Worm (Caenorhabditis elegans) whole organism, L3 larva: ENCODE data around the gene F32G8.2.

Experiments used
- ceh-28 ChIP-seq: fragments of 150-350 bp; optimal IDR thresholded peaks from 2 replicates; lab custom pipeline; 2014; ENCODE audit warnings: missing biosample characterization, missing genetic modification reagents, missing genetic modification characterization
- eor-1 ChIP-seq, 2 experiments: fragments of 150-350 bp; optimal IDR thresholded peaks; 2 replicates each; lab custom pipeline; 2014 to 2018; ENCODE audit warnings: missing biosample characterization in 2 of 2, missing genetic modification characterization in 2 of 2
- fkh-2 ChIP-seq: fragments of 150-350 bp; optimal IDR thresholded peaks from 2 replicates; lab custom pipeline; 2014; ENCODE audit warnings: missing biosample characterization, missing genetic modification reagents, missing genetic modification characterization
- nhr-12 ChIP-seq: fragments of 150-350 bp; optimal IDR thresholded peaks from 2 replicates; lab custom pipeline; 2014; ENCODE audit warnings: missing biosample characterization, missing genetic modification characterization
- nhr-237 ChIP-seq: fragments of 150-350 bp; optimal IDR thresholded peaks from 2 replicates; lab custom pipeline; 2014; ENCODE audit warnings: missing biosample characterization, missing genetic modification characterization
- pha-4 ChIP-seq: fragments of 150-350 bp; optimal IDR thresholded peaks from 2 replicates; lab custom pipeline; 2014; ENCODE audit warnings: missing biosample characterization, missing genetic modification reagents, missing genetic modification characterization
- pqm-1 ChIP-seq: fragments of 150-350 bp; optimal IDR thresholded peaks from 2 replicates; lab custom pipeline; 2017; ENCODE audit warnings: missing biosample characterization, missing genetic modification characterization, inconsistent platforms

- TF ChIP-seq pha-4 (tag; lab: Kevin White, UChicago) (no peak), eor-1 (tag; optimal IDR thresholded peaks at IDR 0.05; lab: Kevin White, UChicago) (no peak), pqm-1 (tag; lab: Kevin White, UChicago) (no peak), ceh-28 (tag; lab: Kevin White, UChicago) (no peak), nhr-12 (tag; lab: Kevin White, UChicago) (no peak), fkh-2 (tag; lab: Kevin White, UChicago) (no peak), nhr-237 (no peak)
Measured at ce11 chrV:10564140-10564539, 14.3 kb downstream of the F32G8.2 start.
